Fruit fly (Drosophila melanogaster) ovary, adult (tissue): ENCODE results near the gene CG4972.

ENCODE experiments used
- CG17801 ChIP-seq: fragments of 200-800 bp; optimal IDR thresholded peaks from 2 replicates; lab custom pipeline; 2019; ENCODE audit warnings: missing biosample characterization, mild to moderate bottlenecking, missing genetic modification characterization, moderate library complexity; ENCODE audit not compliant: partially characterized antibody

CG4972 gene

dm6 chr2L:10314327-10315210, at the start of gene CG4972, which contains the start of gene Usp14:
TSS of gene CG4972 (plus strand) at chr2L:10314792.
TSS of gene Usp14 (minus strand) at chr2L:10314396.
- TF ChIP-seq CG17801 (GFP tag; lab: Kevin White, UChicago), result no peak

- peak; percentile 21 for TF ChIP-seq CG17801 (GFP tag; lab: Kevin White, UChicago)
Measured at dm6 chr2L:10265129-10265528, 49.5 kb upstream of the CG4972 start, which contains the start of gene Mob3. TSS of gene Mob3 (plus strand) at chr2L:10265336.

- TF ChIP-seq CG17801 (GFP tag; lab: Kevin White, UChicago), result no peak
Measured at dm6 chr2L:10266511-10266910, 48.1 kb upstream of the CG4972 start, which contains the start of gene CG4953. TSS of gene CG4953 (plus strand) at chr2L:10266703.

- TF ChIP-seq CG17801 (GFP tag; lab: Kevin White, UChicago), result no peak
Measured at dm6 chr2L:10268688-10269087, 45.9 kb upstream of the CG4972 start, which contains the start of gene CG4957. TSS of gene CG4957 (plus strand) at chr2L:10268872.

dm6 chr2L:10269854-10270253, 44.7 kb upstream of the CG4972 start, which contains the start of gene Mulk:
TSS of gene Mulk (plus strand) at chr2L:10270051.
- no peak for TF ChIP-seq CG17801 (GFP tag; lab: Kevin White, UChicago)

dm6 chr2L:10272224-10272623, 42.4 kb upstream of the CG4972 start, which contains the start of gene trk:
TSS of gene trk (minus strand) at chr2L:10272324.
- TF ChIP-seq CG17801 (GFP tag; lab: Kevin White, UChicago), result peak; percentile 34

- TF ChIP-seq CG17801 (GFP tag; lab: Kevin White, UChicago), result peak; percentile 79
Measured at dm6 chr2L:10276436-10276835, 38.2 kb upstream of the CG4972 start.

dm6 chr2L:10276846-10277245, 37.7 kb upstream of the CG4972 start:
- no peak for TF ChIP-seq CG17801 (GFP tag; lab: Kevin White, UChicago)

- peak; percentile 37 for TF ChIP-seq CG17801 (GFP tag; lab: Kevin White, UChicago)
Measured at dm6 chr2L:10277362-10277761, 37.2 kb upstream of the CG4972 start.

dm6 chr2L:10278658-10279057, 35.9 kb upstream of the CG4972 start, which contains the start of gene Utx:
TSS of gene Utx (minus strand) at chr2L:10278811.
- TF ChIP-seq CG17801 (GFP tag; lab: Kevin White, UChicago), result peak; percentile 26

dm6 chr2L:10280772-10281171, 33.8 kb upstream of the CG4972 start, which contains the start of gene CG34043:
TSS of gene CG34043 (minus strand) at chr2L:10280872.
- no peak for TF ChIP-seq CG17801 (GFP tag; lab: Kevin White, UChicago)

dm6 chr2L:10291276-10291675, 23.3 kb upstream of the CG4972 start:
- no peak for TF ChIP-seq CG17801 (GFP tag; lab: Kevin White, UChicago)

- TF ChIP-seq CG17801 (GFP tag; lab: Kevin White, UChicago), result peak; percentile 65
Measured at dm6 chr2L:10292066-10292560, 22.5 kb upstream of the CG4972 start, which contains the start of gene Ufd4. TSS of gene Ufd4 (minus strand) at chr2L:10292365.

dm6 chr2L:10294798-10295669, 19.6 kb upstream of the CG4972 start, which contains the start of gene Hand:
TSS of gene Hand (minus strand) at chr2L:10295385.
- TF ChIP-seq CG17801 (GFP tag; lab: Kevin White, UChicago), result no peak
